Fruit fly (Drosophila melanogaster): ENCODE measurements around the gene CAH1.

The CAH1 gene

DNA sequence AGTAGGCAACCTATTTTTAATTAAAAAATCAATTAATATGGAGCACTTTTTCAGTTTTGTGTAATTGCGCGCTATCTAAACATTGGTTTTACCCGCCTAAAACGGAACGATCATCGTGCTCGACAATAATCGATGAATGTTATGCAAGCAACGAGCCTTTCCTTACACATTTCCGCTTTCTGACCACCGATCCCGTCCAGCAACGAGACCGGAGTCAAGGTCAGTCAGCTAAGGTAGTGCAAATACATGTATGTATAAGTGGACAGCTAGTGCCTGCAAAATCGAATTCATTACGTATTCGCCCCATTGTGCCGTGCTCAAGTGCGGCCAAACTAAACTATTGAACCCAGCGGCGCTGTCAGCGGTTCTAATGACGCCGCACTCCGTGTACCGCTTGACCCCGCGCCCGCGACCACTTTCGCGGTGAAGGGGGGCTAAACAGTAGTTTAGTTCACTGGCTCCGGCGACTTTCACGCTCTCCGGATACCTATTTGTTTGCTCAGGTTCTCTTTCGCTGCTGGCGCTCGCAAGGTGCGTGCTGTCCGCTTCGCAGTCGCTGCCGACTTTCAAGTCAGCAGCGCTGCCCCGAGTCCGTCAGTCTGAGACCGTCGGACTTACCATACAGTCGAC lies at the start of gene CAH1:
Gene CAH1, plus strand, starts transcription at position 595 of the 630 bp plus-strand sequence.
- TF ChIP-seq h (optimal IDR thresholded peaks at IDR 0.05) (no peak), Myc (optimal IDR thresholded peaks at IDR 0.05) (no peak), psq (optimal IDR thresholded peaks at IDR 0.05) (no peak), insv (optimal IDR thresholded peaks at IDR 0.05) (no peak), Sin3A (optimal IDR thresholded peaks at IDR 0.05) (no peak), ttk (optimal IDR thresholded peaks at IDR 0.05) (no peak)

DNA sequence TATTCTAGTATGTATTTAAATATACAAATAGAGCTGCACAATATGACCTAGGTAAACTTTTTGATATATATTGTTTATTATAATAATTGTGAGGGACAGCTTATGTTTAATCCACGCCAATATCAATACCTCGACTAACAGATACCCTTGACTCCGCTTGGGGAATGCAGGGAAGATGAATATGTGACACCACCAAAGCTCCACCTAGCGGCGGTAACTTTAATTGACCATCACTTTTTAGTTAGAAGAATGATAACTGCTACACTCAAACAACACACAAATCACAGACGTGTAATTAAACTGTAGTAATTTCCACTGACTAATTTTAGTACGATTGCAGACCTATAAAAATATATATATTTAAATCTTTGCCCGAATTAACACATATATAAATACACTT lies 40.3 kb upstream of the CAH1 start:
- no peak for TF ChIP-seq h (optimal IDR thresholded peaks at IDR 0.05)

DNA sequence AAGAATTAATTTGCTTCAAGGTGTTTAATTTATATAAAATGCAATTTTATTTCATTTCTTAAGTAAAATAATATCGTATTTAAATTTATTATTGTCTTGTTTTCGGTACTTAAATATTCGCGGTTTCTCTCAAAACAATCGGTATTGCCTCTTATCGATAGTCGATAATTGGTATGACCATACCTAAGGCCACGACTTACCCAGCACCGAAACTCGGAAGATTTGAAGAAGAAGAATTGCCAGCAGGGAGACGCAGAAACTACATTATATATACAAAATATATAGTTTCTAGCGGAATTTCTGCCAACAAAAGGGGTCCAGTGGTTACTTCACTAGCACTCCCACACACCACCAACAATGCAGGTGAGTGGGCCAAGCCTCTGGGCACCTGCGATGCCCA lies 32.5 kb upstream of the CAH1 start:
- no peak for TF ChIP-seq h (optimal IDR thresholded peaks at IDR 0.05)
- no peak for TF ChIP-seq insv (optimal IDR thresholded peaks at IDR 0.05)
- no peak for TF ChIP-seq ttk (optimal IDR thresholded peaks at IDR 0.05)
- no peak for TF ChIP-seq psq (optimal IDR thresholded peaks at IDR 0.05)
- TF ChIP-seq Sin3A (optimal IDR thresholded peaks at IDR 0.05) = no peak
- TF ChIP-seq Myc (optimal IDR thresholded peaks at IDR 0.05) = no peak

DNA sequence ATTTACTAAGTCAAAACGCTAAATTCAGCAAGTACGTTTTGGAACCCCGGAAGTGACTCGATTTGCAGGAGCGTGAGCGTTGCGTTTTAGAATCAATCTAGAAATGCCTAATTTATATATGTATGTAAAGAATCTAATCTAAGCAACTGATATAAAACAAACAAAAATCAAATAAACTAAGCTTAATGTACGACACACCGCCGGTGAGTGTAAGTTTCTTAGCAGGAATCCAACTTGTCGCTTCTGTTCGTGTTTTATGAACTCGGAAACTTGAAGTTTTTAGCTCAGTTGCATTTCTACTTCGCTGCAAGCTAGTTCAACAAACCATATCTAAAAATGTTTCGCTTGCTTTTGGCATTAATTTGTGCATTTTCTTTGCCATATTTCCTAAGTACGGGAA lies 29.7 kb upstream of the CAH1 start, which contains the start of gene CG43376:
Gene CG43376, plus strand, starts transcription at position 301 of the 400 bp plus-strand sequence.
- TF ChIP-seq h (optimal IDR thresholded peaks at IDR 0.05) = no peak
- TF ChIP-seq insv (optimal IDR thresholded peaks at IDR 0.05) = no peak
- no peak for TF ChIP-seq Sin3A (optimal IDR thresholded peaks at IDR 0.05)
- no peak for TF ChIP-seq Myc (optimal IDR thresholded peaks at IDR 0.05)
- TF ChIP-seq ttk (optimal IDR thresholded peaks at IDR 0.05) = no peak
- TF ChIP-seq psq (optimal IDR thresholded peaks at IDR 0.05) = no peak

DNA sequence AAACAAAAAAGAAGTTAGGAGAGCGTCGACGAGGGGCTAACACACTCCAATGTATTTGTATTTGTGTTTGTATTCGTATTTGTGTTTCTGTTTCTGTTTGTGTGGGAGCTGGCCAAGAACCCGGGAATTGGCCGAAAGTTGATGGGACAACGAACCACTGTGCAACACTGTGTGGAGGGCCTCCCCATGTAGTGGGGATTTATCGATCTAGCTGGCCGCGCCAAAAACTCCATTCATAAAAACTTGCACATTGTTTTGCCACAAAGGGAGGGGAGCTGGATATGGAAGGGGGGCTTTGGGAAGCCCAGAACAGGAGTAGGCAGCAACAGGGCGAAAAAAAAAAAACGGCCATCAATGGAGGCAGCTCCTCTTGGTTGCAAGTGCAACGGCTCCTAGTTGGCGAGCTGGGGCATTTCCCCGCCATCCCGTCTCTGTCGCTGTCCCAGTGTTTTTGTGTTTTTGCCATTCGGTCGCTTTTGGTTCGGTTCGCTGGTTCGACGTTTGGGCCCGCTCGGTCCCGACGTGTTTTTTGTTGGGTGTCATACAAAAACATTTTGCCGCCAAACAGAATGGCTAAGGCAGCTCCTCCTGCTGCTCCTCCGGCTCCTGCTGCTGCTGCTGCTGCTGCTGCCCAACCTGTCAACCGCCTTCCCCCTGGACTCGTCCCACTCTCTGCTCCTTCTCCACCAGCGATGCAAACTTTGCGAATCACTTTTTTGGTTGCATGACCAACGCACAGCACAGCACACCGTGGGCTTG lies 26.3 kb upstream of the CAH1 start:
- no peak for TF ChIP-seq h (optimal IDR thresholded peaks at IDR 0.05)
- no peak for TF ChIP-seq insv (optimal IDR thresholded peaks at IDR 0.05)

DNA sequence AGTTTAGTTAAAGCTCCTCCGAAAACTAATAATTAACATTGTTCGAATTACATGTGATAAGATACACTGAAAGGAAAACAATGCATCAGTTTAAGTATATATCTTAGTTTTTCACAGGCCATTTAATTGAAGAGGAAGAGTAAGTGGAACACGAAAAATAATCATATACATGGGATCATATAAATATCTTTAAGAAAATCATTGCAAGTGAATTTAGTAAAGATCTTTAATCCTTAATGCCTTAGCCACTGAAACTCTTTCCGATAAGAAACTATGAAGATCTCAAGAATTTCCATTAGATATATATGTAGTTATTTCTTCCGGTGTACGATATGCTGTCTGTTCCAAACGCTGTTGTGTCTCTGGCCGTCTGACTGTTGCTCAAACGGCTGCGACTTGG lies 24.8 kb upstream of the CAH1 start:
- TF ChIP-seq h (optimal IDR thresholded peaks at IDR 0.05) = no peak

DNA sequence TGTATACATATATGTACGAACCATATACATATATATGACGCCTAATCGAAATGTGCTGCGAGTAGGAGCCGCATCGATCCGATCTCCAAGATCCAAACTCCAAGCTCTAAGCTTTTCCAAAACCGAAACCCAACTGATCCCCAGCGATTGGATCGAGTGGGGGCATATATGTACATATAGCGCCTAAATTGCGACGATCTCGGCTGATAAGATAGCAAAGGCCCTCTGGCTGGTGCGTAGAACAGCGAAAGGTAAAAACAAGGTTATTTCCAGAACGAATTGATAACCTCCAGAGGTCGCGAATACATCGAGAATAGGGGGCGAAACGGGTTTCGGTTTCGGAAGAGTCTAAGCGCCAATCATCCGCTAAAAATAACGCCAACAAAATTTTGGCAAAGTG lies 24.3 kb upstream of the CAH1 start:
- no peak for TF ChIP-seq h (optimal IDR thresholded peaks at IDR 0.05)
- TF ChIP-seq Myc (optimal IDR thresholded peaks at IDR 0.05) = no peak
- TF ChIP-seq psq (optimal IDR thresholded peaks at IDR 0.05) = no peak
- TF ChIP-seq insv (optimal IDR thresholded peaks at IDR 0.05) = no peak
- TF ChIP-seq Sin3A (optimal IDR thresholded peaks at IDR 0.05) = no peak
- no peak for TF ChIP-seq ttk (optimal IDR thresholded peaks at IDR 0.05)

DNA sequence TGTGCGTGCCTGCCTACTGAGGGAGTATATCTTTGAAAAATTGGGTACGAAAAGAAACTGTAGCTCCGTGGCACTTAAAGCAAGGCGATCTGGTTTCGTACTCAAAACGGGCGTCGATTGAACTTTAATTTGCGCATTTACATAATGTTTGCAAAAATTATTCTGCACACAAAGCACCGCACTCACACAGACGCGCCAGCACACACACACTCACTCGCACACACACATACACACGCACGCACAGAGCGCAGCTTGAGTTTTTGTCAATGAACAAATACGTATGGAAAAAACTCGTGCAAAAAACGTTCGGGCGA lies 23.7 kb upstream of the CAH1 start:
- TF ChIP-seq Sin3A (optimal IDR thresholded peaks at IDR 0.05) (no peak), insv (optimal IDR thresholded peaks at IDR 0.05) (no peak), ttk (optimal IDR thresholded peaks at IDR 0.05) (no peak), psq (optimal IDR thresholded peaks at IDR 0.05) (no peak), Myc (optimal IDR thresholded peaks at IDR 0.05) (no peak), h (optimal IDR thresholded peaks at IDR 0.05) (no peak)

DNA sequence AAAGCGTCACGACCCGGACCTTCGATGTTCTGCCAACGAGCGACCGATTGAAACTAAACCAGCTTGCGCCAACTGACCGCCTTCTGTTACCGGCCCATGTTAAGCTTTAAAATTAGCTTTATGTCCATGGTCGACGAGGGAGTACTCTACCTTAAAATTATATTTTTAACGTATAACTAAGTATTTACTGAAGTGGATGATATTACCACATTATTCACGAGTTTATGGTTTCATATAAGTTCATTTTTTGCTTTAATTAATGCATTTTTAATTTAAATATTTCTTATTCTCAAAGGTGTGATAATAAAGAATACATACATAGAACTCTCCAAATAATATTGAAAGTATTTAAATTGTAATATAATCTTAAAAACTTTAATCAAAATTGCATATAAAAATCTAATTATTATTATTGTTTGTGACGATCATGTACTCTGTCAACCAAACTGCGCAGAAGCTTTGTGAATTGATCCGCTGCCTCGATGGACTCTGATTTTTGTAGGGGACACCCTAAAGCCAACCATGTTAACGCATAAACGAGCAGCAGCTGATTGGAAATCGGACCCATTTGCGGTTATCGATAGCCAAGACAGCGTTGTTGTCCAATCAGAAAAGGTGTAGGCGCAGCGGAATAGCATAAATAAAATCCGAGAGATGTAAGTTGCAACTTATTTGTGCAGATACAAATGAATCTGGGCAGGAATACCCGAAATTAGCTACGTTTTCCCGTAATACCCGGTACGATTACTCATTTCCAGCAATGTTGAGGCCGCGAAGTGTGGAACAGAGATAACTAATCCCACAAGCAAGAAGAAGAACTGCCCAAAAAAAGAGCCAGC lies 23.1 kb upstream of the CAH1 start, which contains the start of the genes CG9008 and p38b:
Gene CG9008, minus strand, starts transcription at position 57 of the 839 bp plus-strand sequence.
Gene p38b, plus strand, starts transcription at position 581 of the 839 bp plus-strand sequence.
- TF ChIP-seq Sin3A (optimal IDR thresholded peaks at IDR 0.05) = no peak
- TF ChIP-seq h (optimal IDR thresholded peaks at IDR 0.05) = no peak
- TF ChIP-seq psq (optimal IDR thresholded peaks at IDR 0.05) = no peak
- TF ChIP-seq insv (optimal IDR thresholded peaks at IDR 0.05) = no peak
- no peak for TF ChIP-seq ttk (optimal IDR thresholded peaks at IDR 0.05)
- no peak for TF ChIP-seq Myc (optimal IDR thresholded peaks at IDR 0.05)

DNA sequence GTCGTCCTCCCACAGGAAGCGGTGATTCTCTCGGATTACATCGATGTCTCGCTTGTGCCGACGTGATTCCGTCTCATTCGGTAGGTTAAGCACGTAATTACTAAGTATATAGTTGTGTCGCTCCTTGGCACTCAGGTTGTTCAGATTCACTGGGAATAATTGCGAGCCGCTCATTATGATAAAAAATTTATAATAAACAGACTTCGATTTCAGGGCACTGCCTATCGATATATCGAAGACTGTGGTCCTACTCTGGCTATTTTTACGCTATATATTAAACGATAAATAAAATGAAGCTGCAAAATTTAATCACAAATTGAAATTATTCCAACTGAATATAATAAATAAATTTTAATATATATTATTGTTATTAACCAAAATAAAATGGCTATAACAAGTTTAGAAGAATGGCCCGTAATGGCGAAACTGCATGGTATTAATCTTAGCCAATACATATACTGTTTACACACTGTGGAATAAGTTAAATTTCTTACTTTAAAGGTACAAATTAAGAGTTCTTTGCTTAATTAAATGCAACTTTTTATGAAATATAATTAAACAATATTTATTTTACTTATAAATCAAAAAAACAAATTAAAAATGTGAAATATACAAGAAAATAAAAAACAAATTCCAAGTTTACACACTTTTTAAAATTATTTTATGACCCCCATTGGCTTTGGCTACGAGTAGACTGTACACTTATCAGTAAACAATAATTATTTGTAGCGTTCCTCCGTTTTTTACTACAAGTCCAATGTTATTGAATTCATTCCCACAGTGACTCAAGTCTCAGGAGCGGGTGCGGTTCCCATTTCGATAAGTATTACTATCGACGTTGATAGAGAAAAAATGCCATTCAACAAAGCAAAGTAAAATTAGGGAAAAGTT lies 19.9 kb upstream of the CAH1 start, which contains the start of gene Eato:
Gene Eato, plus strand, starts transcription at position 821 of the 891 bp plus-strand sequence.
- TF ChIP-seq Myc (optimal IDR thresholded peaks at IDR 0.05) (no peak), ttk (optimal IDR thresholded peaks at IDR 0.05) (no peak), insv (optimal IDR thresholded peaks at IDR 0.05) (no peak), psq (optimal IDR thresholded peaks at IDR 0.05) (no peak), Sin3A (optimal IDR thresholded peaks at IDR 0.05) (no peak), h (optimal IDR thresholded peaks at IDR 0.05) (no peak)

DNA sequence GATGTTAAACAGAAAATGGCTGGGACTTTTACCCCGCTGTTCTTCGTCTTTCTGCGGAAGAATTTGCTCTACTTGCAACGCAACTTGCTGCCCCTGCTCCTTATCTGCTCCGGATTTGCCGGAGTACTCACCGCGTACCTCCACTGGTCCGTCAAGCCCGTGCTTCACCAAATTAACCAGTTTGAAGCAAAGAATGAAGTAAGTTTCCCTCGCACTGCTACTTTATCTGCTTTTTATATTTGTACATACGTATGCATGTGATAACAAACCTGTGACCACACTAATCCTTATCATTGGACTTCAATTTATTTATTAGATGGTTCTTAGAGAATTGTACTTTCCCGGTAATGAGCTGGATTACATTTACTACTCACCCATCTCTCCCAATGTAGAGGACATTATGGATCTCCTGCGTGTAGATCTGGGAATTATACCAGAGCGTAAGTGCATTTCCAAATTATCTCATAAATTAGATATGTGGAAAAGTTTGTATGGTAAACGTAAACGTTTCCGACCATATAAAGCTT lies 19.2 kb upstream of the CAH1 start, which contains the start of gene CG16890:
Gene CG16890, minus strand, starts transcription at position 184 of the 527 bp plus-strand sequence.
- TF ChIP-seq Myc (optimal IDR thresholded peaks at IDR 0.05) = no peak
- no peak for TF ChIP-seq h (optimal IDR thresholded peaks at IDR 0.05)
- no peak for TF ChIP-seq Sin3A (optimal IDR thresholded peaks at IDR 0.05)
- no peak for TF ChIP-seq insv (optimal IDR thresholded peaks at IDR 0.05)
- TF ChIP-seq ttk (optimal IDR thresholded peaks at IDR 0.05) = no peak
- TF ChIP-seq psq (optimal IDR thresholded peaks at IDR 0.05) = no peak

Measured in Kc167 (cell line).